Worm (Caenorhabditis elegans) whole organism, L1 larva: Measurements from ENCODE around the gene F01D5.1.

ENCODE experiments used
- C04F5.9 ChIP-seq: sonication (generic microtip); optimal IDR thresholded peaks from 2 replicates; lab custom pipeline; 2016; ENCODE audit warnings: missing genetic modification characterization, missing compliant biosample characterization
- C16A3.4 ChIP-seq: fragments of 150-350 bp; optimal IDR thresholded peaks from 2 replicates; lab custom pipeline; 2014; ENCODE audit warnings: missing biosample characterization, missing genetic modification characterization
- alr-1 ChIP-seq: fragments of 200-800 bp; sonication (Bioruptor generic); optimal IDR thresholded peaks from 2 replicates; lab custom pipeline; 2018; ENCODE audit warnings: borderline replicate concordance, mild to moderate bottlenecking, missing genetic modification characterization, missing compliant biosample characterization
- aly-2 ChIP-seq: fragments of 150-350 bp; optimal IDR thresholded peaks from 2 replicates; lab custom pipeline; 2014; ENCODE audit warnings: missing biosample characterization, missing genetic modification characterization
- ama-1 ChIP-seq: fragments of 150-350 bp; optimal IDR thresholded peaks from 2 replicates; lab custom pipeline; 2014
- ceh-88 ChIP-seq: fragments of 200-800 bp; sonication (Bioruptor generic); IDR thresholded peaks from 2 replicates; pipeline ENCODE4 v1.3.6; 2022; ENCODE audit warnings: missing genetic modification characterization, missing compliant biosample characterization
- dpl-1 ChIP-seq, 3 experiments: fragments of 150-350 bp in 2 of 3; sonication (generic microtip) in 1 of 3; optimal IDR thresholded peaks; 2 replicates each; lab custom pipeline; 2014 to 2017; ENCODE audit warnings: missing biosample characterization in 3 of 3, missing genetic modification characterization in 3 of 3, missing genetic modification reagents in 3 of 3
- dsc-1 ChIP-seq: sonication (generic microtip); optimal IDR thresholded peaks from 2 replicates; lab custom pipeline; 2016; ENCODE audit warnings: mild to moderate bottlenecking, missing genetic modification characterization, missing compliant biosample characterization
- egl-13 ChIP-seq: sonication (generic microtip); optimal IDR thresholded peaks from 2 replicates; lab custom pipeline; 2016; ENCODE audit warnings: missing genotype, missing genetic modification reagents, missing genetic modification characterization, missing compliant biosample characterization
- elt-2 ChIP-seq: sonication (generic microtip); optimal IDR thresholded peaks from 2 replicates; lab custom pipeline; 2016; ENCODE audit warnings: missing genetic modification characterization, mild to moderate bottlenecking, inconsistent platforms, missing compliant biosample characterization, missing genetic modification reagents
- elt-3 ChIP-seq, 6 experiments: fragments of 150-350 bp in 1 of 6; sonication (generic microtip); optimal IDR thresholded peaks; 2 replicates each; lab custom pipeline; 2017 to 2018; ENCODE audit warnings: missing biosample characterization in 6 of 6, missing genetic modification characterization in 6 of 6, inconsistent platforms in 1 of 6
- ets-5 ChIP-seq: fragments of 200-800 bp; sonication (Bioruptor generic); IDR thresholded peaks from 2 replicates; pipeline ENCODE4 v1.3.6; 2022; ENCODE audit warnings: missing genetic modification characterization, missing compliant biosample characterization
- fos-1 ChIP-seq: fragments of 150-350 bp; optimal IDR thresholded peaks from 2 replicates; lab custom pipeline; 2014; ENCODE audit warnings: missing biosample characterization, missing genetic modification characterization
- hlh-17 ChIP-seq: fragments of 200-800 bp; sonication (Bioruptor generic); optimal IDR thresholded peaks from 2 replicates; lab custom pipeline; 2018; ENCODE audit warnings: missing genetic modification characterization, mild to moderate bottlenecking, missing compliant biosample characterization, moderate library complexity, borderline replicate concordance
- hpl-2 ChIP-seq: fragments of 150-350 bp; optimal IDR thresholded peaks from 2 replicates; lab custom pipeline; 2014; ENCODE audit warnings: missing biosample characterization, missing genetic modification reagents, missing genetic modification characterization
- irx-1 ChIP-seq: sonication (generic microtip); optimal IDR thresholded peaks from 2 replicates; lab custom pipeline; 2016; ENCODE audit warnings: missing genetic modification characterization, missing compliant biosample characterization
- isw-1 ChIP-seq: fragments of 200-800 bp; sonication (Bioruptor generic); IDR thresholded peaks from 2 replicates; pipeline ENCODE4 v1.3.6; 2022; ENCODE audit warnings: missing genetic modification characterization, missing compliant biosample characterization
- jun-1 ChIP-seq: fragments of 150-350 bp; optimal IDR thresholded peaks from 2 replicates; lab custom pipeline; 2014; ENCODE audit warnings: missing biosample characterization, missing genetic modification reagents, missing genetic modification characterization
- lin-14 ChIP-seq: fragments of 200-800 bp; sonication (Bioruptor generic); optimal IDR thresholded peaks from 2 replicates; lab custom pipeline; 2018; ENCODE audit warnings: mild to moderate bottlenecking, missing genetic modification characterization, moderate library complexity, missing compliant biosample characterization
- lin-15B ChIP-seq: fragments of 150-350 bp; sonication (generic microtip); optimal IDR thresholded peaks from 3 replicates; lab custom pipeline; 2014; ENCODE audit warnings: missing biosample characterization, missing genetic modification characterization
- lin-35 ChIP-seq, 2 experiments: fragments of 150-350 bp; optimal IDR thresholded peaks; 2 replicates each; lab custom pipeline; 2014; ENCODE audit warnings: missing biosample characterization in 2 of 2, missing genetic modification characterization in 2 of 2, missing genetic modification reagents in 2 of 2
- lin-39 ChIP-seq: fragments of 150-350 bp; optimal IDR thresholded peaks from 2 replicates; lab custom pipeline; 2014; ENCODE audit warnings: missing biosample characterization, missing genetic modification reagents, missing genetic modification characterization
- lir-3 ChIP-seq: sonication (generic microtip); optimal IDR thresholded peaks from 2 replicates; lab custom pipeline; 2016; ENCODE audit warnings: mild to moderate bottlenecking, missing genetic modification characterization, moderate library complexity, missing compliant biosample characterization; ENCODE audit not compliant: poor library complexity
- lsy-2 ChIP-seq, 2 experiments: fragments of 150-350 bp; optimal IDR thresholded peaks; 2 replicates each; lab custom pipeline; 2014; ENCODE audit warnings: missing biosample characterization in 2 of 2, missing genetic modification characterization in 2 of 2
- mab-9 ChIP-seq: fragments of 200-800 bp; sonication (Bioruptor generic); IDR thresholded peaks from 2 replicates; pipeline ENCODE4 v1.3.6; 2022; ENCODE audit warnings: missing genetic modification reagents, missing genetic modification characterization, missing compliant biosample characterization
- mdl-1 ChIP-seq, 2 experiments: fragments of 150-350 bp; optimal IDR thresholded peaks; 2 replicates each; lab custom pipeline; 2014 to 2017; ENCODE audit warnings: missing biosample characterization in 2 of 2, missing genetic modification characterization in 2 of 2, inconsistent platforms in 1 of 2
- mef-2 ChIP-seq: fragments of 150-350 bp; optimal IDR thresholded peaks from 2 replicates; lab custom pipeline; 2014; ENCODE audit warnings: missing biosample characterization, missing genetic modification characterization
- mep-1 ChIP-seq: fragments of 150-350 bp; optimal IDR thresholded peaks from 2 replicates; lab custom pipeline; 2014; ENCODE audit warnings: missing biosample characterization, missing genetic modification characterization
- nhr-11 ChIP-seq: fragments of 150-350 bp; optimal IDR thresholded peaks from 2 replicates; lab custom pipeline; 2014; ENCODE audit warnings: missing biosample characterization, missing genetic modification characterization
- nhr-12 ChIP-seq: sonication (generic microtip); optimal IDR thresholded peaks from 2 replicates; lab custom pipeline; 2017; ENCODE audit warnings: missing biosample characterization, missing genetic modification characterization
- nhr-19 ChIP-seq: fragments of 200-800 bp; sonication (Bioruptor generic); conservative IDR thresholded peaks from 2 replicates; pipeline ENCODE4 v1.3.6; 2022; ENCODE audit warnings: missing genetic modification characterization, missing compliant biosample characterization
- nhr-20 ChIP-seq: sonication (generic microtip); optimal IDR thresholded peaks from 2 replicates; lab custom pipeline; 2016; ENCODE audit warnings: mild to moderate bottlenecking, missing genetic modification characterization, missing compliant biosample characterization
- nhr-28 ChIP-seq: fragments of 150-350 bp; optimal IDR thresholded peaks from 2 replicates; lab custom pipeline; 2014; ENCODE audit warnings: missing biosample characterization, missing genetic modification characterization
- nhr-47 ChIP-seq: sonication (generic microtip); optimal IDR thresholded peaks from 2 replicates; lab custom pipeline; 2016; ENCODE audit warnings: mild to moderate bottlenecking, missing genetic modification characterization, moderate library complexity, missing compliant biosample characterization
- nhr-71 ChIP-seq: sonication (generic microtip); optimal IDR thresholded peaks from 2 replicates; lab custom pipeline; 2016; ENCODE audit warnings: mild to moderate bottlenecking, missing genetic modification characterization, moderate library complexity, missing compliant biosample characterization
- nhr-77 ChIP-seq: fragments of 150-350 bp; optimal IDR thresholded peaks from 2 replicates; lab custom pipeline; 2014; ENCODE audit warnings: missing biosample characterization, missing genetic modification characterization
- nhr-85 ChIP-seq: sonication (generic microtip); peaks from one replicate; lab custom pipeline; 2016; ENCODE audit warnings: missing genetic modification characterization, inconsistent platforms, missing compliant biosample characterization
- pag-3 ChIP-seq: sonication (generic microtip); optimal IDR thresholded peaks from 2 replicates; lab custom pipeline; 2017; ENCODE audit warnings: missing genetic modification characterization, mild to moderate bottlenecking, missing compliant biosample characterization, antibody characterized with exemption, borderline replicate concordance; ENCODE audit not compliant: insufficient read depth
- pax-3 ChIP-seq: fragments of 200-800 bp; sonication (Bioruptor generic); optimal IDR thresholded peaks from 2 replicates; lab custom pipeline; 2018; ENCODE audit warnings: mild to moderate bottlenecking, missing genetic modification characterization, moderate library complexity, missing compliant biosample characterization
- rnt-1 ChIP-seq: sonication (generic microtip); optimal IDR thresholded peaks from 2 replicates; lab custom pipeline; 2016; ENCODE audit warnings: mild to moderate bottlenecking, missing genetic modification characterization, moderate library complexity, missing compliant biosample characterization
- sox-4 ChIP-seq: sonication (generic microtip); optimal IDR thresholded peaks from 2 replicates; lab custom pipeline; 2016; ENCODE audit warnings: missing genetic modification characterization, missing compliant biosample characterization
- sup-37 ChIP-seq: fragments of 200-800 bp; sonication (Bioruptor generic); optimal IDR thresholded peaks from 2 replicates; lab custom pipeline; 2018; ENCODE audit warnings: mild to moderate bottlenecking, missing genetic modification characterization, missing compliant biosample characterization
- tbx-2 ChIP-seq: sonication (generic microtip); optimal IDR thresholded peaks from 2 replicates; lab custom pipeline; 2016; ENCODE audit warnings: missing genetic modification characterization, missing compliant biosample characterization
- unc-130 ChIP-seq: fragments of 150-350 bp; optimal IDR thresholded peaks from 2 replicates; lab custom pipeline; 2017; ENCODE audit warnings: missing biosample characterization, missing genetic modification characterization, inconsistent platforms
- unc-86 ChIP-seq: sonication (generic microtip); optimal IDR thresholded peaks from 2 replicates; lab custom pipeline; 2016; ENCODE audit warnings: missing genetic modification characterization, missing compliant biosample characterization
- vab-15 ChIP-seq: sonication (generic microtip); optimal IDR thresholded peaks from 2 replicates; lab custom pipeline; 2017; ENCODE audit warnings: missing genotype, mild to moderate bottlenecking, missing genetic modification characterization, missing compliant biosample characterization
- xbp-1 ChIP-seq: sonication (generic microtip); optimal IDR thresholded peaks from 2 replicates; lab custom pipeline; 2016; ENCODE audit warnings: missing genetic modification characterization, missing compliant biosample characterization
- zag-1 ChIP-seq: fragments of 150-350 bp; optimal IDR thresholded peaks from 2 replicates; lab custom pipeline; 2014; ENCODE audit warnings: missing biosample characterization, missing genetic modification characterization
- ztf-11 ChIP-seq, 2 experiments: sonication (generic microtip); optimal IDR thresholded peaks; 2 replicates each; lab custom pipeline; 2016 to 2017; ENCODE audit warnings: missing genetic modification characterization in 2 of 2, missing biosample characterization in 1 of 2, missing compliant biosample characterization in 1 of 2

F01D5.1 gene

ce11 chrII:13962319-13962718 is 35.1 kb downstream of the F01D5.1 start, which contains the start of gene rpi-1:
TSS of gene rpi-1 (minus strand) at chrII:13962419.
- TF ChIP-seq nhr-77 (tag; lab: Kevin White, UChicago) (no peak), hlh-17 (GFP tag; lab: Kevin White, UChicago) (no peak), nhr-11 (no peak), mab-9 (GFP tag; lab: Robert Waterston, UW) (no peak), nhr-47 (tag; lab: Kevin White, UChicago) (no peak), isw-1 (GFP tag; lab: Robert Waterston, UW) (no peak), pag-3 (tag; lab: Kevin White, UChicago) (no peak), nhr-20 (tag; lab: Kevin White, UChicago) (no peak), lin-15B (tag; lab: Kevin White, UChicago) (no peak), dsc-1 (tag; lab: Kevin White, UChicago) (no peak), lin-35 (GFP tag; optimal IDR thresholded peaks at IDR 0.05; lab: Kevin White, UChicago) (no peak), egl-13 (tag; lab: Kevin White, UChicago) (no peak)
- TF ChIP-seq, all 84 proteins: peak for 0

ce11 chrII:13961567-13961966 is 35.8 kb downstream of the F01D5.1 start:
- no peak for TF ChIP-seq unc-86 (tag; lab: Kevin White, UChicago)
- TF ChIP-seq ama-1 = no peak
- peak; percentile 14 for TF ChIP-seq nhr-85 (tag; lab: Kevin White, UChicago)

ce11 chrII:13958359-13958758 is 39.0 kb downstream of the F01D5.1 start:
- no peak for TF ChIP-seq C04F5.9
- no peak for TF ChIP-seq C16A3.4 (tag; lab: Kevin White, UChicago)
- no peak for TF ChIP-seq zag-1 (tag; lab: Kevin White, UChicago)
- TF ChIP-seq mef-2 (tag; lab: Kevin White, UChicago) = no peak
- TF ChIP-seq lin-35 (GFP tag; optimal IDR thresholded peaks at IDR 0.05; lab: Kevin White, UChicago) = peak in 1 of 2 experiments; percentile 44
- TF ChIP-seq nhr-12 (tag; lab: Kevin White, UChicago) = no peak
- TF ChIP-seq sup-37 (GFP tag; lab: Kevin White, UChicago) = no peak
- TF ChIP-seq irx-1 (tag; lab: Kevin White, UChicago) = no peak
- TF ChIP-seq ceh-88 (GFP tag; lab: Robert Waterston, UW) = no peak
- peak in 1 of 3 experiments; percentile 38 for TF ChIP-seq dpl-1 (GFP tag; optimal IDR thresholded peaks at IDR 0.05; lab: Kevin White, UChicago)
- no peak for TF ChIP-seq nhr-28 (tag; lab: Kevin White, UChicago)
- no peak for TF ChIP-seq lir-3 (tag; lab: Kevin White, UChicago)
- TF ChIP-seq aly-2 (tag; lab: Kevin White, UChicago) = no peak
- no peak for TF ChIP-seq vab-15 (tag; lab: Kevin White, UChicago)
- TF ChIP-seq elt-3 (tag; optimal IDR thresholded peaks at IDR 0.05; lab: Kevin White, UChicago) = no peak
- TF ChIP-seq rnt-1 = no peak
- TF ChIP-seq hpl-2 = no peak
- peak; percentile 23 for TF ChIP-seq lin-14 (GFP tag; lab: Kevin White, UChicago)
- no peak for TF ChIP-seq ztf-11 (tag; optimal IDR thresholded peaks at IDR 0.05; lab: Kevin White, UChicago)
- TF ChIP-seq mdl-1 (tag; optimal IDR thresholded peaks at IDR 0.05; lab: Kevin White, UChicago) = no peak
- no peak for TF ChIP-seq nhr-19 (GFP tag; lab: Robert Waterston, UW)
- TF ChIP-seq unc-130 (tag; lab: Kevin White, UChicago) = no peak
- TF ChIP-seq jun-1 (tag; lab: Kevin White, UChicago) = no peak
- TF ChIP-seq lin-15B (tag; lab: Kevin White, UChicago) = no peak
- TF ChIP-seq nhr-71 = peak; percentile 25
- no peak for TF ChIP-seq xbp-1 (tag; lab: Kevin White, UChicago)
- TF ChIP-seq fos-1 = no peak
- peak; percentile 23 for TF ChIP-seq nhr-85 (tag; lab: Kevin White, UChicago)
- no peak for TF ChIP-seq tbx-2
- TF ChIP-seq hlh-17 (GFP tag; lab: Kevin White, UChicago) = no peak
- TF ChIP-seq alr-1 (tag; lab: Kevin White, UChicago) = no peak
- peak; percentile 5 to 22 for TF ChIP-seq lsy-2 (tag; optimal IDR thresholded peaks at IDR 0.05; lab: Kevin White, UChicago)
- no peak for TF ChIP-seq pax-3 (tag; lab: Kevin White, UChicago)
- peak; percentile 36 for TF ChIP-seq elt-2 (tag; lab: Kevin White, UChicago)
- TF ChIP-seq sox-4 = no peak
- no peak for TF ChIP-seq mep-1 (tag; lab: Kevin White, UChicago)
- TF ChIP-seq ets-5 (GFP tag; lab: Robert Waterston, UW) = no peak
- TF ChIP-seq lin-39 = no peak
